Worm (Caenorhabditis elegans): ENCODE measurements around the gene duo-1.

ce11 chrV:11506347-11506746 is 48.1 kb upstream of the duo-1 start:
- TF ChIP-seq nhr-25 (tag; optimal IDR thresholded peaks at IDR 0.05; ENCODE audit: borderline replicate concordance, insufficient read depth) (no peak), hlh-30 (tag; optimal IDR thresholded peaks at IDR 0.05; ENCODE audit: insufficient read depth) (no peak), unc-62 (GFP tag; optimal IDR thresholded peaks at IDR 0.05 in 1 of 2) (no peak), unc-62 (tag; optimal IDR thresholded peaks at IDR 0.05) (no peak), fkh-10 (GFP tag; optimal IDR thresholded peaks at IDR 0.05) (no peak), unc-39 (tag; optimal IDR thresholded peaks at IDR 0.05) (no peak)
